Worm (Caenorhabditis elegans): Measurements from ENCODE around the gene sre-8.

- TF ChIP-seq mdl-1 (tag; optimal IDR thresholded peaks at IDR 0.05) (no peak), ama-1 (optimal IDR thresholded peaks at IDR 0.05) (no peak), unc-39 (tag; optimal IDR thresholded peaks at IDR 0.05) (no peak), sea-2 (GFP tag; optimal IDR thresholded peaks at IDR 0.05) (no peak), egl-27 (tag; optimal IDR thresholded peaks at IDR 0.05) (no peak)
Observed at ce11 chrV:14230788-14231583, 25.9 kb upstream of the sre-8 start.

Data from whole organism, L3 larva.